Worm (Caenorhabditis elegans): ENCODE data around the gene F25A2.1.

DNA sequence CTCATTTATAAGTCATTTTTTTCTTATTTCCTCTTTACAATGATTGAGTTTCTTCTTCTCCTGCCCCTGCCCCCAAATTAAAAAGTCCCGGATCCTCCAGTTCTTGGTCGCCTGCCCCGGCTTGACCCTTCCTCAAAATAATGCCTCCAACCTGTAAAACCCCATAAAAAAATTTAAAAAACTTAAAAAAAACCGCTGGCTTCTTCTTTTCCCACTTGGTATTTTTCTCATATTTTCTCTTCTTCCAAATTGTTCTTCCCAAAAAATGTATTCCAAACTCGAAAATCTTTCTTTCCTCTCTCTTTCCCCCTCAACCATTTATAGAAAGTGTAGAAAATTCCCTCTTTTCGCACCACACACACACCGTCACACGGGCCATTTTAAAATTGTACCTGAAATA is 21.9 kb upstream of the F25A2.1 start:
- TF ChIP-seq nhr-25 (tag; optimal IDR thresholded peaks at IDR 0.05; ENCODE audit: borderline replicate concordance, insufficient read depth) (no peak), pqm-1 (tag; optimal IDR thresholded peaks at IDR 0.05) (no peak), aly-2 (tag; optimal IDR thresholded peaks at IDR 0.05) (no peak), nhr-237 (tag; optimal IDR thresholded peaks at IDR 0.05) (no peak)

All from whole organism, L4 larva.